Fruit fly (Drosophila melanogaster) whole organism, adult: ENCODE results near the gene Torsin.

ENCODE experiments used
- CG5204 ChIP-seq: fragments of 200-800 bp; sonication (Bioruptor generic); optimal IDR thresholded peaks from 2 replicates; lab custom pipeline; 2016; ENCODE audit warnings: missing biosample characterization, missing genetic modification characterization
- Clk ChIP-seq: fragments of 200-800 bp; sonication (Bioruptor generic); optimal IDR thresholded peaks from 2 replicates; lab custom pipeline; 2017; ENCODE audit warnings: missing biosample characterization, missing genetic modification characterization
- cic ChIP-seq: fragments of 200-800 bp; sonication (Bioruptor generic); optimal IDR thresholded peaks from 2 replicates; lab custom pipeline; 2017; ENCODE audit warnings: missing biosample characterization, mild to moderate bottlenecking, missing genetic modification characterization, moderate library complexity
- pad ChIP-seq: fragments of 200-800 bp; sonication (Bioruptor generic); optimal IDR thresholded peaks from 3 replicates; lab custom pipeline; 2017; ENCODE audit warnings: missing biosample characterization, missing genetic modification characterization, mild to moderate bottlenecking, moderate library complexity, missing genetic modification reagents

dm6 chrX:4686150-4686549, 36.3 kb upstream of the Torsin start:
- TF ChIP-seq Clk (GFP tag; lab: Kevin White, UChicago) (no peak), cic (GFP tag; lab: Kevin White, UChicago) (peak; percentile 61), pad (peak; percentile 63), CG5204 (GFP tag; lab: Kevin White, UChicago) (no peak)
